Worm (Caenorhabditis elegans): ENCODE data around the gene clik-2.
A peak's percentile ranks its signal among the peaks of the same experiment; 100 is the strongest.

The clik-2 gene

DNA sequence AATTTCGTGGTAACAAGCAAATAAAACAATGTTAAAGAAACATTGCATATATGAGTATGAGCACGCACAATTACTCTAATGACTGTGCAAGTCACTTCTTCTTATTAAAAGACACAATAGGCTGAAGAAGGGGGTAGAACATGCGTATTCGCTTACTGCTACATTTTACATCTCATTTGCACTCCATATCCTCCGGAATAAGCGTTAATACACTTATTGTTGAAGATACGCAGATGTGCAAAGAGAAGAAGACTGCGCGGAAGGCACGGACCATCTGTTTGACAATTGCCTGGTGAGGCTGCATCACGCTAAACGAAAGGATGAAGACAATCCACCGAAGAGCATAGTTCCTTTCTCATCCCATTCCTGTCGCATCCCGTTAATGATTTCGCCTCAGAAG is 23.9 kb upstream of the clik-2 start:
- TF ChIP-seq R02D3.7 (tag; optimal IDR thresholded peaks at IDR 0.05), result no peak
- no peak for TF ChIP-seq nhr-11 (tag; optimal IDR thresholded peaks at IDR 0.05)
- no peak for TF ChIP-seq hlh-30 (tag; optimal IDR thresholded peaks at IDR 0.05; ENCODE audit: insufficient read depth)
- no peak for TF ChIP-seq spr-1 (tag; optimal IDR thresholded peaks at IDR 0.05)
- no peak for TF ChIP-seq ceh-44 (GFP tag; IDR thresholded peaks at IDR 0.05)
- no peak for TF ChIP-seq saeg-2 (GFP tag; IDR thresholded peaks at IDR 0.05)
- TF ChIP-seq skn-1 (tag; optimal IDR thresholded peaks at IDR 0.05), result no peak
- no peak for TF ChIP-seq F44E2.7 (GFP tag; IDR thresholded peaks at IDR 0.05)
- no peak for TF ChIP-seq daf-16 (GFP tag; optimal IDR thresholded peaks at IDR 0.05)
- TF ChIP-seq daf-16 (tag; optimal IDR thresholded peaks at IDR 0.05), result no peak
- no peak for TF ChIP-seq snpc-1.2 (GFP tag; IDR thresholded peaks at IDR 0.05)
- no peak for TF ChIP-seq gei-8 (GFP tag; optimal IDR thresholded peaks at IDR 0.05)

DNA sequence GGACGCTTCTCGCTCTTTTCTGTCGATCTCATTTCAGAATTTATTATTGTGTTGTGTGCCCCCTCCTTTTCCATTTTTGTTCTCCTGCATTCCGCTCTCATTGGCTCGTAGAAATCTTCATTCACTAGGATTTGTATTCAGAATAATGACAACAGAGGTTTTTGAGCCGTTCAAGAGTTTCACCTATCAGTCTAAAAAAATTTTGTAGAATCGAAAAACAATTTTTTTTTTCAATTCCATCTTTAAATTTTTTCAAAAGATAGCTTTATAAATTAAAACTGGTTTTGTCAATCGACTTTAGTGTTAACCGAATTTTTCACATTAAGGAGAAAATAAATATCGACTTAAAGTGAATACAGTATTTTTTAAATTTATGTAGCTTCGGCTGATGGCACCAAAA is 21.6 kb upstream of the clik-2 start, which contains the start of gene K09F5.4:
TSS of gene K09F5.4 (minus strand) at position 101 of the 400 bp plus-strand sequence.
- no peak for TF ChIP-seq php-3 (GFP tag; IDR thresholded peaks at IDR 0.05)
- no peak for TF ChIP-seq dpl-1 (GFP tag; optimal IDR thresholded peaks at IDR 0.05)
- no peak for TF ChIP-seq duxl-1 (tag; optimal IDR thresholded peaks at IDR 0.05; ENCODE audit: poor library complexity)
- TF ChIP-seq zip-11 (GFP tag; IDR thresholded peaks at IDR 0.05), result no peak
- TF ChIP-seq R02D3.7 (tag; optimal IDR thresholded peaks at IDR 0.05), result no peak
- no peak for TF ChIP-seq ceh-28 (tag; optimal IDR thresholded peaks at IDR 0.05)

DNA sequence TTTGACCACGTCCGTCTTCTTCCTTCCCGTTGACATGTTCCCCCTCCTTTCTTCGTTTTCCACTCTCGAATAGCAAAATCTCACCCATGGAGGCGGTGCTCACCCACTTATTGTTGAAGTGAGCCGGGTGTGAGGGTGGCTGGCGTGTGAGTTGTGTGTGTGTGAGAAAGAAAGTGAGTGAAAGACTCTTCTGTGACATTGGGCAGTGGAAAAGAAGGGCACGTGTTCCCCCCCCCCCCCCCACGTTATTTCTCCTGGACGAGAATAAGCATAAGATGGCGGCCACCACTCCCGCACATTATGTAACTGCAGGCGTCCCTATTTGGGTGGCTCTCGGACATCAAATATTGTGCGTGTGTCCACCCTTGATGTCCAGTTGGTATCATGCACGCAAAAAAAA is 21.2 kb upstream of the clik-2 start:
- TF ChIP-seq nhr-6 (tag; optimal IDR thresholded peaks at IDR 0.05) (no peak), zip-11 (GFP tag; IDR thresholded peaks at IDR 0.05) (no peak), snpc-4 (tag; optimal IDR thresholded peaks at IDR 0.05) (no peak), zip-2 (tag; optimal IDR thresholded peaks at IDR 0.05) (no peak), Y105C5A.15 (GFP tag; IDR thresholded peaks at IDR 0.05) (no peak), unc-39 (tag; optimal IDR thresholded peaks at IDR 0.05) (no peak), hlh-30 (tag; optimal IDR thresholded peaks at IDR 0.05; ENCODE audit: insufficient read depth) (peak; percentile 20), aha-1 (tag) (peak; percentile 48), dmd-9 (GFP tag; IDR thresholded peaks at IDR 0.05) (no peak), ceh-28 (tag; optimal IDR thresholded peaks at IDR 0.05) (no peak), nhr-77 (tag; optimal IDR thresholded peaks at IDR 0.05) (no peak), egl-43 (GFP tag; IDR thresholded peaks at IDR 0.05) (no peak), gei-8 (GFP tag; optimal IDR thresholded peaks at IDR 0.05) (no peak)

DNA sequence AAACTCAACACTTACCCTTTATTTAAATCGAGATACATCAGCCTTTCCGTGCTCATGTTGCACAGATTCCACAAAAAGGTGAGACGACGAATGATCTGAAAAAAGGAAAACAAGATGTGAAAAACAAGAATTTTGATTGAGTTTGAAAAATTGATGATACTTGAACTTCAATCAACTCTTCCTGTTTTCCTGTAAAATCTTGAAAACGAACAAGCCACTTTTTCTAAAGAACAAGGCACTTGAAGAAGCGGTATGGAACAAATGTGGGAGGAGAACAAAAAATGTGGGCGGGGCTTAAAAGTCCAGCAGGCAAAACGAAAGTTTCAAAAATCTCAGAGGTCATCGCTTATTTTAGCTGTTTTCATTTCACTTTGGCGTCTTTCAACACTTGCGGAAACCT is 18.0 kb upstream of the clik-2 start, which contains the start of gene kvs-1:
TSS of gene kvs-1 (minus strand) at position 101 of the 400 bp plus-strand sequence.
- no peak for TF ChIP-seq F49E8.2 (tag; optimal IDR thresholded peaks at IDR 0.05; ENCODE audit: borderline replicate concordance)
- TF ChIP-seq ZK337.2 (GFP tag; IDR thresholded peaks at IDR 0.05), result no peak
- no peak for TF ChIP-seq hlh-30 (tag; optimal IDR thresholded peaks at IDR 0.05; ENCODE audit: insufficient read depth)
- TF ChIP-seq fkh-10 (GFP tag; optimal IDR thresholded peaks at IDR 0.05), result no peak
- no peak for TF ChIP-seq mep-1 (tag; optimal IDR thresholded peaks at IDR 0.05)
- no peak for TF ChIP-seq mxl-3 (GFP tag; optimal IDR thresholded peaks at IDR 0.05)
- TF ChIP-seq F10B5.3 (tag; optimal IDR thresholded peaks at IDR 0.05), result no peak
- TF ChIP-seq zip-2 (tag; optimal IDR thresholded peaks at IDR 0.05), result no peak
- no peak for TF ChIP-seq lin-15B (tag; optimal IDR thresholded peaks at IDR 0.05)
- no peak for TF ChIP-seq dmd-9 (GFP tag; IDR thresholded peaks at IDR 0.05)
- TF ChIP-seq nhr-102 (tag; optimal IDR thresholded peaks at IDR 0.05), result no peak
- no peak for TF ChIP-seq dmd-6 (GFP tag; IDR thresholded peaks at IDR 0.05)

DNA sequence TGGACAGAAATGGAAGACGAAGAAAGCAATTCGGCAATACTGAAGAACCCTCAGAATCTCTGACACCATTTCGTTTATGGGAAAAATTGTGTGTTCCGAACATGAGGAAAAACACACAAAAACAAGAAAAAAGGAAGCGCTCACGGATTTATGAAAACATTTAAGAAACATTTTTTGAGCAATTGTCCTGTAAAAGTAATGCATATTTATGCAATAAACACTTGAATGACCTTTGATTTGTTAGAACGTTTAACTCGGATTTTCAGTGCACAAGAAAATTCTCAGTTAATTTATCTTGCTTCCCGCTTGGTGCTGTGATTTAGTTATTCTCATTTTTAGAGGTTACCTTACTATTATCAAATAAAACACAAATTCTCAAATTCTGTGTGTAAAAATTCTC is 14.8 kb upstream of the clik-2 start:
- no peak for TF ChIP-seq sdz-12 (GFP tag; optimal IDR thresholded peaks at IDR 0.05)
- no peak for TF ChIP-seq daf-12 (tag; optimal IDR thresholded peaks at IDR 0.05)
- no peak for TF ChIP-seq zip-2 (tag; optimal IDR thresholded peaks at IDR 0.05)
- TF ChIP-seq aha-1 (tag), result peak; percentile 70

Data from whole organism, L4 larva.